Worm (Caenorhabditis elegans) whole organism, young adult: ENCODE data around the gene K11H3.3.
"Not testable (repeated sequence)": the region's sequence is repeated elsewhere in the genome, so short reads cannot be mapped to it uniquely, and the experiment has no call there.

Experiments
- B0261.1 ChIP-seq: sonication (generic microtip); optimal IDR thresholded peaks from 2 replicates; lab custom pipeline; 2016; ENCODE audit warnings: mild to moderate bottlenecking, missing genetic modification characterization, moderate library complexity, missing compliant biosample characterization
- C17E4.6 ChIP-seq: fragments of 200-800 bp; sonication (Bioruptor generic); IDR thresholded peaks from 2 replicates; pipeline ENCODE4 v1.3.6; 2022; ENCODE audit warnings: missing genetic modification reagents, missing genetic modification characterization, missing compliant biosample characterization
- F37B4.10 ChIP-seq: fragments of 200-800 bp; sonication (Bioruptor generic); IDR thresholded peaks from 2 replicates; pipeline ENCODE4 v1.3.6; 2022; ENCODE audit warnings: missing genetic modification characterization, missing compliant biosample characterization
- F49E8.2 ChIP-seq: sonication (generic microtip); optimal IDR thresholded peaks from 3 replicates; lab custom pipeline; 2017; ENCODE audit warnings: missing genetic modification characterization, mild to moderate bottlenecking, missing compliant biosample characterization, antibody characterized with exemption, moderate library complexity; ENCODE audit not compliant: insufficient read depth
- Y53F4B.3 ChIP-seq: fragments of 200-800 bp; sonication (Bioruptor generic); IDR thresholded peaks from 2 replicates; pipeline ENCODE4 v1.3.6; 2022; ENCODE audit warnings: missing genetic modification reagents, missing genetic modification characterization, missing compliant biosample characterization
- Y79H2A.3 ChIP-seq: fragments of 200-800 bp; sonication (Bioruptor generic); conservative IDR thresholded peaks from 2 replicates; pipeline ENCODE4 v1.3.6; 2022; ENCODE audit warnings: missing genetic modification reagents, missing genetic modification characterization, missing compliant biosample characterization
- ama-1 ChIP-seq, 3 experiments: fragments of 150-350 bp in 1 of 3; sonication (generic microtip) in 2 of 3; optimal IDR thresholded peaks; 2 replicates each; lab custom pipeline; 2014 to 2018; ENCODE audit warnings: missing biosample characterization in 2 of 3, missing genetic modification characterization in 2 of 3, missing genetic modification reagents in 2 of 3
- chd-7 ChIP-seq: sonication (generic microtip); optimal IDR thresholded peaks from 2 replicates; lab custom pipeline; 2016; ENCODE audit warnings: mild to moderate bottlenecking, missing genetic modification characterization, moderate library complexity, missing compliant biosample characterization
- die-1 ChIP-seq: sonication (generic microtip); optimal IDR thresholded peaks from 2 replicates; lab custom pipeline; 2016; ENCODE audit warnings: missing genotype, mild to moderate bottlenecking, missing genetic modification characterization, missing compliant biosample characterization
- dpff-1 ChIP-seq: sonication (generic microtip); optimal IDR thresholded peaks from 2 replicates; lab custom pipeline; 2017; ENCODE audit warnings: mild to moderate bottlenecking, missing genetic modification characterization, missing compliant biosample characterization
- efl-1 ChIP-seq: fragments of 150-350 bp; optimal IDR thresholded peaks from 2 replicates; lab custom pipeline; 2014; ENCODE audit warnings: missing biosample characterization, missing genetic modification reagents, missing genetic modification characterization
- egrh-3 ChIP-seq: fragments of 200-800 bp; sonication (Bioruptor generic); IDR thresholded peaks from 2 replicates; pipeline ENCODE4 v1.3.6; 2022; ENCODE audit warnings: missing genetic modification reagents, missing genetic modification characterization, missing compliant biosample characterization
- ekl-4 ChIP-seq: fragments of 200-800 bp; sonication (Bioruptor generic); IDR thresholded peaks from 2 replicates; pipeline ENCODE4 v1.3.6; 2022; ENCODE audit warnings: missing genetic modification reagents, missing genetic modification characterization, missing compliant biosample characterization
- ets-4 ChIP-seq: fragments of 200-800 bp; sonication (Bioruptor generic); optimal IDR thresholded peaks from 2 replicates; lab custom pipeline; 2018; ENCODE audit warnings: mild to moderate bottlenecking, missing genetic modification characterization, missing compliant biosample characterization
- hmg-1.2 ChIP-seq: fragments of 200-800 bp; sonication (Bioruptor generic); IDR thresholded peaks from 2 replicates; pipeline ENCODE4 v1.3.6; 2022; ENCODE audit warnings: missing genetic modification reagents, missing genetic modification characterization, missing compliant biosample characterization
- let-526 ChIP-seq: fragments of 200-800 bp; sonication (Bioruptor generic); IDR thresholded peaks from 2 replicates; pipeline ENCODE4 v1.3.6; 2022; ENCODE audit warnings: missing genetic modification reagents, missing genetic modification characterization, missing compliant biosample characterization
- let-607 ChIP-seq, 2 experiments: fragments of 200-800 bp in 1 of 2; sonication (Bioruptor generic) in 1 of 2; sonication (generic microtip) in 1 of 2; optimal IDR thresholded peaks; 2 replicates each; lab custom pipeline; 2016 to 2018; ENCODE audit warnings: mild to moderate bottlenecking in 2 of 2, missing compliant biosample characterization in 2 of 2, missing genetic modification characterization in 2 of 2, moderate library complexity in 2 of 2, missing genotype in 1 of 2
- lin-26 ChIP-seq: fragments of 200-800 bp; sonication (Bioruptor generic); IDR thresholded peaks from 2 replicates; pipeline ENCODE4 v1.3.6; 2022; ENCODE audit warnings: missing genetic modification reagents, missing genetic modification characterization, missing compliant biosample characterization
- lin-35 ChIP-seq, 3 experiments: fragments of 150-350 bp in 2 of 3; sonication (generic microtip) in 1 of 3; optimal IDR thresholded peaks; 2 replicates each; lab custom pipeline; 2014 to 2018; ENCODE audit warnings: missing biosample characterization in 3 of 3, missing genetic modification characterization in 3 of 3, missing genetic modification reagents in 3 of 3
- lin-54 ChIP-seq: fragments of 200-800 bp; sonication (Bioruptor generic); optimal IDR thresholded peaks from 2 replicates; lab custom pipeline; 2018; ENCODE audit warnings: mild to moderate bottlenecking, missing genetic modification characterization, missing compliant biosample characterization
- lsl-1 ChIP-seq: fragments of 200-800 bp; sonication (Bioruptor generic); optimal IDR thresholded peaks from 2 replicates; lab custom pipeline; 2018; ENCODE audit warnings: mild to moderate bottlenecking, missing genetic modification characterization, moderate library complexity, missing compliant biosample characterization
- lsy-27 ChIP-seq: sonication (generic microtip); optimal IDR thresholded peaks from 2 replicates; lab custom pipeline; 2017; ENCODE audit warnings: missing genetic modification characterization, mild to moderate bottlenecking, missing compliant biosample characterization, antibody characterized with exemption, missing genotype, borderline replicate concordance; ENCODE audit not compliant: insufficient read depth
- madf-3 ChIP-seq: fragments of 200-800 bp; sonication (Bioruptor generic); IDR thresholded peaks from 2 replicates; pipeline ENCODE4 v1.3.6; 2022; ENCODE audit warnings: missing genetic modification reagents, missing genetic modification characterization, missing compliant biosample characterization
- madf-6 ChIP-seq: fragments of 200-800 bp; sonication (Bioruptor generic); IDR thresholded peaks from 2 replicates; pipeline ENCODE4 v1.3.6; 2022; ENCODE audit warnings: missing genetic modification reagents, missing genetic modification characterization, missing compliant biosample characterization
- madf-8 ChIP-seq: fragments of 200-800 bp; sonication (Bioruptor generic); conservative IDR thresholded peaks from 2 replicates; pipeline ENCODE4 v1.3.6; 2022; ENCODE audit warnings: missing genetic modification reagents, missing genetic modification characterization, missing compliant biosample characterization
- mcd-1 ChIP-seq: fragments of 200-800 bp; sonication (Bioruptor generic); IDR thresholded peaks from 2 replicates; pipeline ENCODE4 v1.3.6; 2022; ENCODE audit warnings: missing genetic modification reagents, missing genetic modification characterization, missing compliant biosample characterization
- nfya-1 ChIP-seq: sonication (generic microtip); optimal IDR thresholded peaks from 2 replicates; lab custom pipeline; 2017; ENCODE audit warnings: antibody characterized with exemption, missing compliant biosample characterization, missing genetic modification characterization, borderline replicate concordance; ENCODE audit not compliant: insufficient read depth
- nhr-80 ChIP-seq: sonication (generic microtip); optimal IDR thresholded peaks from 2 replicates; lab custom pipeline; 2016; ENCODE audit warnings: missing genetic modification characterization, missing compliant biosample characterization
- nhr-90 ChIP-seq: sonication (generic microtip); optimal IDR thresholded peaks from 2 replicates; lab custom pipeline; 2016; ENCODE audit warnings: missing genotype, mild to moderate bottlenecking, missing genetic modification characterization, missing compliant biosample characterization
- pbrm-1 ChIP-seq: fragments of 200-800 bp; sonication (Bioruptor generic); IDR thresholded peaks from 2 replicates; pipeline ENCODE4 v1.3.6; 2022; ENCODE audit warnings: missing genetic modification reagents, missing genetic modification characterization, missing compliant biosample characterization
- rcor-1 ChIP-seq: fragments of 200-800 bp; sonication (Bioruptor generic); IDR thresholded peaks from 2 replicates; pipeline ENCODE4 v1.3.6; 2022; ENCODE audit warnings: missing genetic modification reagents, missing genetic modification characterization, missing compliant biosample characterization
- rpc-1 ChIP-seq, 2 experiments: fragments of 150-350 bp in 1 of 2; sonication (generic microtip) in 1 of 2; optimal IDR thresholded peaks; 2 replicates each; lab custom pipeline; 2014 to 2018; ENCODE audit warnings: missing biosample characterization in 1 of 2, missing genetic modification characterization in 1 of 2, missing genetic modification reagents in 1 of 2, missing genotype in 1 of 2
- tbp1 ChIP-seq: fragments of 200-800 bp; sonication (Bioruptor generic); optimal IDR thresholded peaks from 2 replicates; lab custom pipeline; 2018; ENCODE audit warnings: mild to moderate bottlenecking, missing genetic modification characterization, missing compliant biosample characterization
- unc-130 ChIP-seq: sonication (generic microtip); optimal IDR thresholded peaks from 2 replicates; lab custom pipeline; 2016; ENCODE audit warnings: missing genetic modification reagents, missing genetic modification characterization, missing compliant biosample characterization
- ztf-22 ChIP-seq: fragments of 200-800 bp; sonication (Bioruptor generic); optimal IDR thresholded peaks from 2 replicates; lab custom pipeline; 2018; ENCODE audit warnings: mild to moderate bottlenecking, missing genetic modification characterization, moderate library complexity, missing compliant biosample characterization
- ztf-28 ChIP-seq: fragments of 200-800 bp; sonication (Bioruptor generic); IDR thresholded peaks from 2 replicates; pipeline ENCODE4 v1.3.6; 2022; ENCODE audit warnings: missing genetic modification reagents, missing genetic modification characterization, missing compliant biosample characterization

Gene K11H3.3

ce11 chrIII:9848083-9848482 is 3.6 kb upstream of the K11H3.3 start, which contains the start of gene mrpl-36 (continued):
- TF ChIP-seq ama-1 (optimal IDR thresholded peaks at IDR 0.05; lab: Kevin White, UChicago) (no peak), ama-1 (GFP tag; optimal IDR thresholded peaks at IDR 0.05; lab: Kevin White, UChicago) (no peak), C17E4.6 (GFP tag; lab: Robert Waterston, UW) (no peak), unc-130 (GFP tag; lab: Kevin White, UChicago) (no peak), ztf-22 (GFP tag; lab: Kevin White, UChicago) (no peak), F37B4.10 (GFP tag; lab: Robert Waterston, UW) (no peak), lsl-1 (GFP tag; lab: Kevin White, UChicago) (peak; percentile 40), let-526 (GFP tag; lab: Robert Waterston, UW) (no peak), ets-4 (no peak), dpff-1 (tag; lab: Kevin White, UChicago) (no peak), nfya-1 (no peak), F49E8.2 (tag; lab: Kevin White, UChicago) (peak; percentile 44), chd-7 (no peak), nhr-90 (tag; lab: Kevin White, UChicago) (no peak)

- TF ChIP-seq lin-54 (GFP tag; lab: Kevin White, UChicago) (peak; percentile 48), lsy-27 (no peak), let-607 (tag; optimal IDR thresholded peaks at IDR 0.05; lab: Kevin White, UChicago) (no peak), madf-6 (GFP tag; lab: Robert Waterston, UW) (peak; percentile 46), efl-1 (no peak), rcor-1 (GFP tag; lab: Robert Waterston, UW) (0 out of 2 replicates have a peak, but pooled peaks have one; percentile 21)
These were observed 3.1 kb upstream of the K11H3.3 start for ce11 chrIII:9848603-9849002.

ce11 chrIII:9849111-9849510 is 2.5 kb upstream of the K11H3.3 start:
- TF ChIP-seq mcd-1 (GFP tag; lab: Robert Waterston, UW) (peak; percentile 74), hmg-1.2 (peak; percentile 39), B0261.1 (tag; lab: Kevin White, UChicago) (peak; percentile 43), rpc-1 (tag; optimal IDR thresholded peaks at IDR 0.05; lab: Kevin White, UChicago) (peak; percentile 49), tbp1 (peak; percentile 73), madf-8 (peak; percentile 29; the same call in 1 of the 2 replicates), madf-3 (GFP tag; lab: Robert Waterston, UW) (0 out of 2 replicates have a peak, but pooled peaks have one; percentile 57), ztf-28 (GFP tag; lab: Robert Waterston, UW) (0 out of 2 replicates have a peak, but pooled peaks have one; percentile 53), pbrm-1 (GFP tag; lab: Robert Waterston, UW) (0 out of 2 replicates have a peak, but pooled peaks have one; percentile 42), Y79H2A.3 (GFP tag; lab: Robert Waterston, UW) (peak; percentile 64; the same call in 1 of the 2 replicates), lin-26 (GFP tag; lab: Robert Waterston, UW) (peak; percentile 73; the same call in 1 of the 2 replicates), ekl-4 (peak; percentile 21; the same call in 1 of the 2 replicates), egrh-3 (GFP tag; lab: Robert Waterston, UW) (0 out of 2 replicates have a peak, but pooled peaks have one; percentile 14), madf-6 (GFP tag; lab: Robert Waterston, UW) (peak; percentile 59)
- not testable (repeated sequence) for TF ChIP-seq rpc-1 (optimal IDR thresholded peaks at IDR 0.05; lab: Kevin White, UChicago)
- TF ChIP-seq, all 124 proteins: peak for 14; not testable (repeated sequence) for 110

- TF ChIP-seq Y53F4B.3 (GFP tag; lab: Robert Waterston, UW) (no peak), die-1 (tag; lab: Kevin White, UChicago) (no peak), nhr-80 (tag; lab: Kevin White, UChicago) (peak; percentile 62), lin-35 (GFP tag; optimal IDR thresholded peaks at IDR 0.05; lab: Kevin White, UChicago) (no peak)
These were observed 1.7 kb upstream of the K11H3.3 start for ce11 chrIII:9849950-9850349.
